Fruit fly (Drosophila melanogaster) whole organism: ENCODE data around the gene bowl.

Experiments used
- CG8478 ChIP-seq: fragments of >200 bp; optimal IDR thresholded peaks from 2 replicates; lab custom pipeline; 2018; ENCODE audit warnings: inconsistent platforms
- Dll ChIP-seq: fragments of >200 bp; optimal IDR thresholded peaks from 2 replicates; lab custom pipeline; 2017
- EcR ChIP-seq, 2 experiments: fragments of >200 bp; optimal IDR thresholded peaks; 2 replicates each; lab custom pipeline; 2017; ENCODE audit warnings: missing biosample characterization in 2 of 2, missing genetic modification characterization in 2 of 2, missing genetic modification reagents in 2 of 2
- pan ChIP-seq: fragments of >200 bp; optimal IDR thresholded peaks from 2 replicates; lab custom pipeline; 2017
- psq ChIP-seq: fragments of >200 bp; optimal IDR thresholded peaks from 2 replicates; lab custom pipeline; 2017
- usp ChIP-seq: fragments of >200 bp; optimal IDR thresholded peaks from 2 replicates; lab custom pipeline; 2017; ENCODE audit warnings: missing biosample characterization, missing genetic modification characterization, mixed read lengths

The bowl gene

DNA sequence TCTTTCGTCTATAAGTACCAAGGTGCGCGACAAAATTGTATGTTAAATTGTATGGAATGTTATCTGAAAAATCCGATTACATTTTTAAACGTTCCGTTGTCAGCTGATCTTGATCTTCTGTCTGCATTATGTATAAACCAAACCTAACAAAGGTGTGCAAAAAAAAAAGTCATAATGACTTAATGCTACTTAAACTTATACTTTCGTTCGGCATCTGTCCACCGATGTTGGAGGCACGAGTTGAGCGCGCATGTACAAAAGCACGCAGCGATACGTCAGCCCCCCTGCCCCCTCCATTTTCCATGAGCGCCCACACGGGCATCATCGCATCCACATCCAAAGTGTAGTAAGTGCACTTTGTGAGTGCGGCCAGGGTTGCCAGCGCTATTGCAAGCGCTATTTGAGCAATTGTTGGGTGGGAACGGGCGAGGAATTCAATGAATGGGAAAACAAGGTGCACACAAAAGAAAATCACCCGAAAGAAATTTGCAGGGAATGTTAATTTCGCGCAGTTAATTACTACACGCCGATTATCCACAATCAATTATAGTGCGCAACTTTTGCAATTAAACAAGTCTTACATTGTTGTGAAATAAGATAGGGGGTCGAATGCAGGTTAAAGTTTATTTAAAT lies 33.3 kb downstream of the bowl start:
- TF ChIP-seq usp (GFP tag; lab: Kevin White, UChicago) (no peak), CG8478 (lab: Kevin White, UChicago) (no peak), pan (no peak), psq (no peak), EcR (GFP tag; optimal IDR thresholded peaks at IDR 0.05; lab: Kevin White, UChicago) (no peak), Dll (lab: Kevin White, UChicago) (no peak)

DNA sequence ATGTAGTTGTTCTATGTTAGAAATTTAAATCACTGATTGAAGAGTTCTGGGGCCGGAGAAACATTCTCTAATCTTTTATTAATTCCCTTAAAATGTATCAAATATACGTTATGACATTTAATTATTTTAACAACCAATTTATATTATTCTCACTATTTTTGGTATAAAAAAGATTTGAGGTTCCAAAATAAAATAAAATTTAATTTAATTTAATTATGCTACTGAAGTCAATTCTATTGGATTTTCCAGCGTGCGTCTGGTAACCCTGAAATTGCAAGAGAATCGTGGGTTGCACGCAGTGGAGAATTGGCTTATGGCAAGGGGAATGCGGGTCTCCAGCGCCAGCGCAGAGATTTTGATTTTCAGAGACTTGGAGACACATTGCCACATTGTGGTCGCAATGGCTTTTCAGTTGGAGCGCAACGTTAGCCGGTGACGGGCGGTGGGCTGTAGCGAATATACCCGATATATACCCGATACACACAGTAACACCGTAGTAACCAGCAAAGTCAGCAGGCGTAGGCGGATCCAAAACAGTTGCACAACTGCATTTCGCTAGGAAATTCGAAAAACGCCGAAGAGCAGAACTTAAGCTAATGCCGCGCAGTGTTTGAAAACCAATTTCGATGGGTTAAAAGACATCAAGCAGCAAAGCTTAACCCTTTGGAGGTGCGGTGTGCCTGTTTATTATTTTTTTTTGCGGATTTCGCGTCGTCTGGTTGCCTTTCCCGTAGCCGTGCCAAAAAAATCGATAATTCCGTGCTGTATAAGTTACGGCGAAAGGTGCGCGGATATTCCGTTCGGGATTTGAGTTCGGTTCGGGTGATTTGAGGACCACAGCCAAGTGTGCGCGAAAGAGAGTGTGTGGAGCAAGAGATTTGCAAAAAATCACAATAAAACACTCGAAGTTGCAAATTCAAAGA lies 34.0 kb downstream of the bowl start:
- TF ChIP-seq Dll (lab: Kevin White, UChicago) = no peak
- no peak for TF ChIP-seq psq
- no peak for TF ChIP-seq usp (GFP tag; lab: Kevin White, UChicago)
- no peak for TF ChIP-seq pan

DNA sequence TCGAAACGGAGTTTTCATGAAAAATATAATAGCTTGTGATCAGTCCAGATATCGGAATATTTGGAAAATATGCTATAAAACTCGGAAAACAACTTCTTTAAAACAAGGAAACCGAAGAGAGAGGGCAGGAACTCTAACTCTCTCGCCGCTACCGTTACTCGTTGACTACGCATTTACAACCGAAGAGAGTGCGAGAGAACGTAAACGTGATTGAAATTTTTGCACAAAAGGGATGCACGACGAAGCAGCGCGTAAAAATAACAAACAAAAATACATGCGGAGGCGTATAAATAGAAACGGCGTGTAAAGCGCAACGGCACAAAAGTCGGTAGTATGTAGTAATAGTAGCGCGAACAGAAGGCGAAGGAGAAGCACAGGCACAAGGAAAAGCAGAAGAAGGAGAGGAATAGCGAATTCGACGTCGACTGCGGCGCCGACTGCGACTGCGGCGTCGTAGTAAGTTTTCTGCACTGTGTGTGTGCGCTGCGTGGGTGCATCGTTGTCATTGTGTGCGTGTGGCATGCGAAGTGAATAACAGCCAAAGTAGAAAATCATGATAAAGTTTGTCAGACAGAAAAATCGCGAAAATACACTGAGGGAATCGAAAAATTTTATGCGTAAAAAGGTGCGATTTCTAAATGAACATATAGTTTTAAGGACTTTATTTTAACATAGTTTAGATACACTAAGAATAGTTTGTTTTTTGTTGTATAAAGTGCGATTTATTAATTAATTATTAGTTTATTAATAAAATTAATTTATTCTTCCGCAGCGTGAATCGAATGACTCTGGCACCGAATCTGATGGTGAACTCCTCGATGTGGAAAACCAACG lies 34.9 kb downstream of the bowl start:
- TF ChIP-seq psq = no peak
- TF ChIP-seq usp (GFP tag; lab: Kevin White, UChicago) = no peak

DNA sequence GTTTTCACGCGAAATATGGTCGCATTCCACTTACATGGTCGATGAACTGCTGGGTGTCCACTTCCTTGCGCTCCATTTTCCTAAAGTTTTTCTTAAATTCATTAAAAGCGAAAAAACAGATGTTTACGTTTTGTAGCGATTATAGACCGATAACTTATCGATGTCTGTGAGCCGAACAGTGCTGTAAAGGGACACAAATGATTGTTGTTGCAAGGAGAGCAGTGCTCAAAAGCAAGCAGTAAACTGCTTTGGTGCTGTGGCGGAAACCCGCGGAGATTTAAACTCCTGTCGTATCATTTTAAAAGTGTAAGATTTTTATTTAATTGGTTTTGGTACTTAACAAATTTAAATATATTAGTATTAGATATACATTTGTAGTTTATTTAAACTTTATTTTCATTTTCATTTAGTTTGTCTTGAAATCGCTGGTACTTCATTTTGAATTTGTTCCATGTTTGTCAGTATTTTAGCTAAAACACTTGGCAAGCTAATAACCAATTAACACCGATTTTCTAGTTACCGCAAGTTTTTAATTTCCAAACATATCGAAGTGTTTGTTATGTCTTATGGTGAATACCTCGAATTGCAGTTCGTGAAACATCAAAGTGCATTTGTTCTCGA lies 41.9 kb downstream of the bowl start, which contains the start of gene CG3407:
TSS of gene CG3407 (minus strand) at position 156 of the 621 bp plus-strand sequence.
- no peak for TF ChIP-seq EcR (GFP tag; optimal IDR thresholded peaks at IDR 0.05; lab: Kevin White, UChicago)
- TF ChIP-seq psq = no peak
- TF ChIP-seq pan = no peak
- no peak for TF ChIP-seq usp (GFP tag; lab: Kevin White, UChicago)
- no peak for TF ChIP-seq Dll (lab: Kevin White, UChicago)

DNA sequence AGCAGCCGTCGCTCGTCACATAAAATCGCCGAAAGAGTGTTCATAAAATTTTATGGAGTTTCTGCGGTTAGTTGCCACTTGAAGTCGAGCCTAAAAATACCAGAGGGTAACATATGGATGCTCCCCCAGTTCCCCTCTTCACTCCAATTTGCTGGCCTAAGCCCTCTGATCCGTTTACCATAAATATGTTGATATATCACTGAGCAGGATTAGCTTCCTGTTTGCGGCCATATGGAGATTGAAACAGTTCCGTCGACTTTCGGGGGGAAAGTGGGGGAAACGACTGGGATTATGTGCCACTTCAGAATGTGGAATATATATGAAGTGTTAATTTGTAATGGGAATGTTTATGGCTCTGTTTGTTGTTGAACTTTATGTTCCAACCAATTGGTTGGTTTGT lies 42.7 kb downstream of the bowl start:
- TF ChIP-seq CG8478 (lab: Kevin White, UChicago) (no peak), EcR (GFP tag; optimal IDR thresholded peaks at IDR 0.05; lab: Kevin White, UChicago) (no peak), pan (no peak), Dll (lab: Kevin White, UChicago) (no peak), usp (GFP tag; lab: Kevin White, UChicago) (no peak), psq (no peak)

DNA sequence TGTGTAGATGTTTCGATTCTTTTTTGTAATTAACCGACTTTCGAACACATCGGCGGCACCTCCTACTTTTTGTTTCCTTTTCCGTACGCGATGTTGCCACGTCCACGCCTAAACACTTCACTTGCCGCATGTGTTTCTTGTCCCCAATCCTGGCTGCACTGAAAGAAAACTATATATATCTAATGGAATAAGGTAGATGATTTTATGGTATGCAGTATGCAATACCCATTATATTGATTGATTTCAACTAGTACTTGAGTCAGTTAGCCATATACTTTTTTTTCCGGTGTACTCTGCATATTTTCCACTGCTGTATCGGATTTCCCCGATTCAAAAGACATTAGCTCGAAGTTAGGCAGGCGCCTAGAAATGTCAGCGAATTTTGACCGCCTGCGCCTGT lies 47.4 kb downstream of the bowl start:
- TF ChIP-seq usp (GFP tag; lab: Kevin White, UChicago) = no peak
- no peak for TF ChIP-seq psq
- no peak for TF ChIP-seq CG8478 (lab: Kevin White, UChicago)

DNA sequence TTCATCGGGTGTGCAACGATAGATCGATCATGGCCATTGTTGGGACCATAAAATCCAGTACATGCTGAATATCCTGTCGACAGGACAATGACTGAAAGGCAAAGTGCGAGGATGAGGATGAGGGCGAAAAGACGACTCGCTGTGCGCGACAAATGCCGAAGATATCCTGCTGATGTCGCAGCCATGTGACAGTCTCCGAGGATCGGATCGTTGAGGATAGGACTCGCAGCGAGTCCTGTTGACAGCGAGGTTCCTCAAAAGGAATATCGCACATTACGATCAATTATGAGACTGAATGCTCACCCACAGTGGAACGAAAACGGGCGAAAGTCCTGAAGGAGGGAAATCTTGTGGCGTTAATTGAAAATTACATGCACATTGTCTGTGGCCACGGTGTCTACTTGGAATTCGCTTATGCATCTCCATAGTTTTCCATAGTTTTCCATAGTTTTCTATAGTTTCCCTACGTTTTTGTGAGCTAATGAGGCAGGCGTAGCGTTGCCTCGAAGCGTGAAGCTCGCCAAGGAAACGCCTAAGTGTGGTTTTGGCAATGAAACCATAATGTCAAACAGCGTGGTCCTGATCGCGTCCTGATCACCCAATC lies 51.1 kb downstream of the bowl start:
- no peak for TF ChIP-seq EcR (GFP tag; optimal IDR thresholded peaks at IDR 0.05; lab: Kevin White, UChicago)
- no peak for TF ChIP-seq Dll (lab: Kevin White, UChicago)
- TF ChIP-seq pan = no peak
- TF ChIP-seq usp (GFP tag; lab: Kevin White, UChicago) = no peak
- TF ChIP-seq CG8478 (lab: Kevin White, UChicago) = no peak
- no peak for TF ChIP-seq psq

DNA sequence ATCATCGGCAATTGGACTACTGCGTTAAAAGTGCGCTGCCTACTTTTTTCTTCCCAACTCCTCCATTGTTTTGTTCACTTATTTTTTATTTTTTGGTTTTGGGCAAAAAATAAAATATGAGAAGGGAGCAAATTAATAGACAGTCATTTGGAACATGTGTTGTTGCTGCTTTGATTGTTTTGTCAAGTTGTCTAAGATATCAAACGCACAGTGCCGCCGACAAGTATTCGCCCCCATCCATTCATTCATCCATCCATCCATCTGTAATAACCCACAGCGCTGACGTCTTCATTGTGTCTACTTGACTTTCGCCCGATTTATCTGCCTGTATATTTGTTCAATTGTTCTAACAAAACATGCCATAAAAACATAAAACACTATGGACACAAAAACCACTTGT lies 52.3 kb downstream of the bowl start:
- no peak for TF ChIP-seq usp (GFP tag; lab: Kevin White, UChicago)
- no peak for TF ChIP-seq psq
- no peak for TF ChIP-seq EcR (GFP tag; optimal IDR thresholded peaks at IDR 0.05; lab: Kevin White, UChicago)
- TF ChIP-seq Dll (lab: Kevin White, UChicago) = no peak
- TF ChIP-seq pan = no peak
- no peak for TF ChIP-seq CG8478 (lab: Kevin White, UChicago)

DNA sequence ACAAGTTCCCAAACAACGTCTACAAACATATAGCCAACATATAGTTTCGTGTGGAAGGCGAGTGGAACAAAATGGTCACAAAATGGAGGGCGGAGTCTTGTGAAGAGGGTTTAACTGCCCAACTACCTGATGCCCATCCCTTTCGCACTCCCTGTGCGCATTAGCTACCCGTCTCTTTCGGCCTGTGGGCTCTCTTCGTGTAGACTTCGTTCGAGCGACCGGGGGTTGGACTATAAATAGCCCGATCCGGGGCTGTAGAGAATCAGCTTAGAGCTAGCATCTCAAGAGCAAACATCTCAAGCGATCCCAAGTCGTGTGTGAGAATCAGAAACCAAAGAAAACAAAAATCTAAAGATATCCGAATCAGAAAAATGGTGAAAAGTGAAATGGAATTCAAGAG lies 53.9 kb downstream of the bowl start, which contains the start of gene slp1:
TSS of gene slp1 (plus strand) at position 263 of the 400 bp plus-strand sequence.
- TF ChIP-seq pan (no peak), usp (GFP tag; lab: Kevin White, UChicago) (no peak), psq (no peak), Dll (lab: Kevin White, UChicago) (no peak), CG8478 (lab: Kevin White, UChicago) (no peak), EcR (GFP tag; optimal IDR thresholded peaks at IDR 0.05; lab: Kevin White, UChicago) (no peak)

DNA sequence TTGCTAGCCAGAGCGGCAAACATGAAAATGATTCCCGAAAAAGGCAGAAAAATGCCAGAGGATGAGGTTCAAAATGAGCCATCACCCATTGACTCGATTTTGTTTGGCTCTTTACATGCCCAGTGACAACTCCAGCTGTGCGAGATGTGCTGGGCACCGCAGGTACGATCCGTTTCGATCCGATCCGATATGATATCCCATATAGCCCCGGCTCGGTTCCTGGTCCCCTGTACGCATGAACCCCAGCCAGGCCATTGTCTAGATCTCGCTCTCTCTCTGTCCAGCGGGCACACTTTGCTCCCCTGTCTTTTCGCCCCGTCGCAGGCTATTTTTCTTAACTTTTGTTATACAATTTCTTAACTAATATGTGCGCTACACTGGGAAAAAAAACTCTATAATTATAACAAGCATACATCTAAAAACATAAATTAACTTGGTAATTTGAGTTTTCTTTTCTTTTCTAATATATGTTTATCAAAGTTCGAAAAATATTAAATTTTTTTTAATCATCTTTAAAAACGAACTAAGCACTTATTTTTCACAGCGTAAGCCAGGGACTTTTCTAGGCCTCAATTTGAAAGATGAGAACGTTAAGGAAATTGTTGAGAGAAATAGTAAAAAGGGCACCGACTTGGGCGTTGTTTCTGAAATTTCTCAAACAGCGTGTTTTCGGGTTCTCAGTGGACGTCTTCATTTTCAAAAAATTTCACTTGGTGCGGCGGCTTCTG lies 56.1 kb downstream of the bowl start:
- TF ChIP-seq usp (GFP tag; lab: Kevin White, UChicago) (no peak), EcR (GFP tag; optimal IDR thresholded peaks at IDR 0.05; lab: Kevin White, UChicago) (no peak), pan (no peak), psq (no peak), Dll (lab: Kevin White, UChicago) (no peak), CG8478 (lab: Kevin White, UChicago) (no peak)
